Worm (Caenorhabditis elegans): ENCODE measurements around the gene C48A7.16.

ce11 chrIV:7390126-7390766 is 15.0 kb upstream of the C48A7.16 start:
- no peak for TF ChIP-seq tra-4 (tag; optimal IDR thresholded peaks at IDR 0.05)
- no peak for TF ChIP-seq hmbx-1 (tag; optimal IDR thresholded peaks at IDR 0.05)
- no peak for TF ChIP-seq ets-7 (tag; optimal IDR thresholded peaks at IDR 0.05)
- TF ChIP-seq sea-1 (GFP tag; conservative IDR thresholded peaks at IDR 0.05): no peak
- no peak for TF ChIP-seq ama-1 (optimal IDR thresholded peaks at IDR 0.05)
- no peak for TF ChIP-seq ceh-13 (GFP tag; optimal IDR thresholded peaks at IDR 0.05)
